Fruit fly (Drosophila melanogaster) whole organism, embryonic: ENCODE results near the gene kek6.

Experiments used
- Atf3 ChIP-seq: fragments of 200-800 bp; sonication (Bioruptor generic); optimal IDR thresholded peaks from 3 replicates; lab custom pipeline; 2016; ENCODE audit warnings: missing biosample characterization, missing genetic modification characterization
- BtbVII ChIP-seq: fragments of 200-800 bp; sonication (Bioruptor generic); optimal IDR thresholded peaks from 3 replicates; lab custom pipeline; 2017; ENCODE audit warnings: missing biosample characterization, mild to moderate bottlenecking, missing genetic modification characterization
- CG10654 ChIP-seq: fragments of 200-800 bp; sonication (Bioruptor generic); optimal IDR thresholded peaks from 2 replicates; lab custom pipeline; 2016; ENCODE audit warnings: missing biosample characterization, missing genetic modification characterization
- CG11398 ChIP-seq: fragments of 200-800 bp; sonication (Bioruptor generic); optimal IDR thresholded peaks from 2 replicates; lab custom pipeline; 2016; ENCODE audit warnings: missing biosample characterization, missing genetic modification characterization
- CG13424 ChIP-seq: fragments of 200-800 bp; sonication (Bioruptor generic); optimal IDR thresholded peaks from 2 replicates; lab custom pipeline; 2019; ENCODE audit warnings: missing biosample characterization, mild to moderate bottlenecking, missing genetic modification characterization, moderate library complexity
- CG13775 ChIP-seq: fragments of 200-800 bp; sonication (Bioruptor generic); optimal IDR thresholded peaks from 3 replicates; lab custom pipeline; 2017; ENCODE audit warnings: missing biosample characterization, mild to moderate bottlenecking, missing genetic modification characterization
- CG14965 ChIP-seq: fragments of 200-800 bp; sonication (Bioruptor generic); optimal IDR thresholded peaks from 2 replicates; lab custom pipeline; 2016; ENCODE audit warnings: missing biosample characterization, missing genetic modification characterization, borderline replicate concordance
- CG17385 ChIP-seq: fragments of 200-800 bp; sonication (Bioruptor generic); optimal IDR thresholded peaks from 3 replicates; lab custom pipeline; 2018; ENCODE audit warnings: missing biosample characterization, mild to moderate bottlenecking, missing genetic modification characterization
- CG17912 ChIP-seq: fragments of 200-800 bp; sonication (Bioruptor generic); optimal IDR thresholded peaks from 2 replicates; lab custom pipeline; 2018; ENCODE audit warnings: missing biosample characterization, mild to moderate bottlenecking, missing genetic modification characterization
- CG18764 ChIP-seq: fragments of 200-800 bp; sonication (Bioruptor generic); optimal IDR thresholded peaks from 3 replicates; lab custom pipeline; 2016; ENCODE audit warnings: missing biosample characterization, missing genetic modification characterization
- CG31224 ChIP-seq: fragments of 200-800 bp; sonication (Bioruptor generic); IDR thresholded peaks from 2 replicates; pipeline ENCODE4 v1.3.6; 2022; ENCODE audit warnings: missing biosample characterization, missing genetic modification characterization
- CG3847 ChIP-seq: fragments of 200-800 bp; sonication (Bioruptor generic); IDR thresholded peaks from 2 replicates; pipeline ENCODE4 v1.3.6; 2022; ENCODE audit warnings: missing biosample characterization, missing genetic modification characterization
- CG7963 ChIP-seq: fragments of 200-800 bp; sonication (Bioruptor generic); IDR thresholded peaks from 3 replicates; pipeline ENCODE4 v1.3.6; 2022; ENCODE audit warnings: missing biosample characterization, missing genetic modification characterization; ENCODE audit not compliant: partially characterized antibody
- CG8281 ChIP-seq: fragments of 200-800 bp; sonication (Bioruptor generic); optimal IDR thresholded peaks from 2 replicates; lab custom pipeline; 2018; ENCODE audit warnings: missing biosample characterization, mild to moderate bottlenecking, missing genetic modification characterization, moderate library complexity
- CG8765 ChIP-seq: fragments of 200-800 bp; sonication (Bioruptor generic); IDR thresholded peaks from 2 replicates; pipeline ENCODE4 v1.3.6; 2022; ENCODE audit warnings: missing biosample characterization, missing genetic modification characterization
- CG9215 ChIP-seq: fragments of 200-800 bp; sonication (Bioruptor generic); IDR thresholded peaks from 2 replicates; pipeline ENCODE4 v1.3.6; 2022; ENCODE audit warnings: missing biosample characterization, missing genetic modification characterization
- CG9817 ChIP-seq: fragments of 200-800 bp; sonication (Bioruptor generic); optimal IDR thresholded peaks from 2 replicates; lab custom pipeline; 2018; ENCODE audit warnings: missing biosample characterization, mild to moderate bottlenecking, missing genetic modification characterization, moderate library complexity
- Deaf1 ChIP-seq: fragments of 200-800 bp; optimal IDR thresholded peaks from 3 replicates; lab custom pipeline; 2019; ENCODE audit warnings: missing biosample characterization, mild to moderate bottlenecking, missing genetic modification characterization, moderate library complexity
- Elba2 ChIP-seq: fragments of 200-800 bp; sonication (Bioruptor generic); optimal IDR thresholded peaks from 3 replicates; lab custom pipeline; 2016; ENCODE audit warnings: missing biosample characterization, missing genetic modification characterization
- Ets65A ChIP-seq: fragments of 200-800 bp; sonication (Bioruptor generic); peaks from one replicate; lab custom pipeline; 2016; ENCODE audit warnings: missing biosample characterization, missing genetic modification characterization
- Lim3 ChIP-seq: fragments of 200-800 bp; sonication (Bioruptor generic); IDR thresholded peaks from 2 replicates; pipeline ENCODE4 v1.3.6; 2022; ENCODE audit warnings: missing biosample characterization, missing genetic modification characterization
- MESR4 ChIP-seq: fragments of 200-800 bp; sonication (Bioruptor generic); optimal IDR thresholded peaks from 2 replicates; lab custom pipeline; 2018; ENCODE audit warnings: missing biosample characterization, mild to moderate bottlenecking, missing genetic modification characterization, moderate library complexity
- Med ChIP-seq: fragments of 200-800 bp; sonication (Bioruptor generic); peaks from one replicate; lab custom pipeline; 2016; ENCODE audit warnings: missing biosample characterization, missing genetic modification characterization, mild to moderate bottlenecking, inconsistent platforms, moderate library complexity
- Optix ChIP-seq: fragments of 200-800 bp; sonication (Bioruptor generic); IDR thresholded peaks from 3 replicates; pipeline ENCODE4 v1.3.6; 2022; ENCODE audit warnings: missing biosample characterization, missing genetic modification characterization
- Rfx ChIP-seq: fragments of 200-800 bp; sonication (Bioruptor generic); IDR thresholded peaks from 2 replicates; pipeline ENCODE4 v1.3.6; 2022; ENCODE audit warnings: missing biosample characterization, missing genetic modification characterization
- Sox100B ChIP-seq: fragments of 200-800 bp; sonication (Bioruptor generic); optimal IDR thresholded peaks from 3 replicates; lab custom pipeline; 2018; ENCODE audit warnings: missing biosample characterization, mild to moderate bottlenecking, missing genetic modification characterization
- Sry-δ ChIP-seq: fragments of 200-800 bp; sonication (Bioruptor generic); optimal IDR thresholded peaks from 2 replicates; lab custom pipeline; 2016; ENCODE audit warnings: missing biosample characterization, missing genetic modification characterization
- Stat92E ChIP-seq, 3 experiments: fragments of >200 bp in 2 of 3; fragments of 200-800 bp in 1 of 3; sonication (Bioruptor generic) in 1 of 3; optimal IDR thresholded peaks; 2 replicates each; lab custom pipeline; 2017 to 2019; ENCODE audit warnings: missing biosample characterization in 3 of 3, missing genetic modification characterization in 3 of 3, mild to moderate bottlenecking in 1 of 3, moderate library complexity in 1 of 3
- Trl ChIP-seq, 3 experiments: fragments of >200 bp in 2 of 3; fragments of 200-800 bp in 1 of 3; sonication (Bioruptor generic) in 1 of 3; optimal IDR thresholded peaks; 2 replicates in 1 of 3; 3 replicates in 2 of 3; lab custom pipeline; 2016 to 2017; ENCODE audit warnings: missing biosample characterization in 1 of 3, missing genetic modification characterization in 1 of 3
- Usf ChIP-seq: fragments of 200-800 bp; sonication (Bioruptor generic); optimal IDR thresholded peaks from 2 replicates; lab custom pipeline; 2017; ENCODE audit warnings: missing genotype, missing biosample characterization, missing genetic modification characterization
- Xbp1 ChIP-seq: fragments of 200-800 bp; sonication (Bioruptor generic); optimal IDR thresholded peaks from 3 replicates; lab custom pipeline; 2016; ENCODE audit warnings: missing biosample characterization, mild to moderate bottlenecking, missing genetic modification characterization
- cg ChIP-seq: fragments of 200-800 bp; sonication (Bioruptor generic); optimal IDR thresholded peaks from 3 replicates; lab custom pipeline; 2019; ENCODE audit warnings: missing biosample characterization, mild to moderate bottlenecking, missing genetic modification characterization, moderate library complexity
- dan ChIP-seq: fragments of 200-800 bp; sonication (Bioruptor generic); IDR thresholded peaks from 2 replicates; pipeline ENCODE4 v1.3.6; 2022; ENCODE audit warnings: missing biosample characterization, missing genetic modification characterization
- esg ChIP-seq: fragments of 200-800 bp; sonication (Bioruptor generic); conservative IDR thresholded peaks from 2 replicates; pipeline ENCODE4 v1.3.6; 2022; ENCODE audit warnings: missing biosample characterization, missing genetic modification characterization
- ewg ChIP-seq: fragments of 200-800 bp; sonication (Bioruptor generic); optimal IDR thresholded peaks from 3 replicates; lab custom pipeline; 2017; ENCODE audit warnings: mild to moderate bottlenecking, missing biosample characterization, missing genetic modification reagents, missing genetic modification characterization
- hb ChIP-seq: fragments of 200-800 bp; sonication (Bioruptor generic); IDR thresholded peaks from 3 replicates; pipeline ENCODE4 v1.3.6; 2022; ENCODE audit warnings: missing biosample characterization, missing genetic modification characterization; ENCODE audit not compliant: partially characterized antibody
- ind ChIP-seq: fragments of 200-800 bp; sonication (Bioruptor generic); optimal IDR thresholded peaks from 3 replicates; lab custom pipeline; 2016; ENCODE audit warnings: missing biosample characterization, missing genetic modification characterization
- inv ChIP-seq: fragments of 200-800 bp; sonication (Bioruptor generic); IDR thresholded peaks from 2 replicates; pipeline ENCODE4 v1.3.6; 2022; ENCODE audit warnings: missing biosample characterization, missing genetic modification characterization; ENCODE audit not compliant: partially characterized antibody
- knrl ChIP-seq: fragments of 200-800 bp; sonication (Bioruptor generic); IDR thresholded peaks from 3 replicates; pipeline ENCODE4 v1.3.6; 2022; ENCODE audit warnings: missing biosample characterization, missing genetic modification characterization; ENCODE audit not compliant: partially characterized antibody
- lov ChIP-seq, 2 experiments: fragments of 200-800 bp in 1 of 2; fragments of >200 bp in 1 of 2; sonication (Bioruptor generic) in 1 of 2; IDR thresholded peaks in 1 of 2; optimal IDR thresholded peaks in 1 of 2; 2 replicates in 1 of 2; 3 replicates in 1 of 2; pipeline versions ENCODE4 v1.3.6 to Lab custom; 2017 to 2022; ENCODE audit warnings: missing biosample characterization in 1 of 2, missing genetic modification characterization in 1 of 2
- nerfin-1 ChIP-seq: fragments of 200-800 bp; sonication (Bioruptor generic); optimal IDR thresholded peaks from 3 replicates; lab custom pipeline; 2019; ENCODE audit warnings: missing biosample characterization, mild to moderate bottlenecking, missing genetic modification characterization, moderate library complexity
- org-1 ChIP-seq: fragments of 200-800 bp; sonication (Bioruptor generic); optimal IDR thresholded peaks from 2 replicates; lab custom pipeline; 2017; ENCODE audit warnings: missing biosample characterization, missing genetic modification characterization
- pros ChIP-seq: fragments of 200-800 bp; sonication (Bioruptor generic); optimal IDR thresholded peaks from 3 replicates; lab custom pipeline; 2019; ENCODE audit warnings: missing biosample characterization, mild to moderate bottlenecking, missing genetic modification characterization, moderate library complexity
- sd ChIP-seq: fragments of 200-800 bp; sonication (Bioruptor generic); optimal IDR thresholded peaks from 3 replicates; lab custom pipeline; 2018; ENCODE audit warnings: missing biosample characterization, mild to moderate bottlenecking, missing genetic modification characterization, moderate library complexity
- sim ChIP-seq: fragments of 200-800 bp; sonication (Bioruptor generic); IDR thresholded peaks from 2 replicates; pipeline ENCODE4 v1.3.6; 2022; ENCODE audit warnings: missing biosample characterization, missing genetic modification characterization
- tio ChIP-seq: fragments of 200-800 bp; sonication (Bioruptor generic); optimal IDR thresholded peaks from 2 replicates; lab custom pipeline; 2017; ENCODE audit warnings: missing biosample characterization, missing genetic modification characterization, inconsistent platforms
- yki ChIP-seq: fragments of >200 bp; optimal IDR thresholded peaks from 3 replicates; lab custom pipeline; 2018

Gene kek6

dm6 chr3R:31621814-31622213, at the start of gene kek6:
TSS of gene kek6 (plus strand) at chr3R:31622136.
- TF ChIP-seq Stat92E (GFP tag; optimal IDR thresholded peaks at IDR 0.05; lab: Kevin White, UChicago), result no peak
- TF ChIP-seq Trl (optimal IDR thresholded peaks at IDR 0.05; lab: Kevin White, UChicago), result peak; percentile 67 to 69
- TF ChIP-seq Trl (GFP tag; optimal IDR thresholded peaks at IDR 0.05; lab: Kevin White, UChicago), result no peak
- TF ChIP-seq knrl (GFP tag; lab: Robert Waterston, UW), result 0 out of 3 replicates have a peak, but pooled peaks have one; percentile 13
- TF ChIP-seq sd, result peak; percentile 53
- no peak for TF ChIP-seq dan (GFP tag; lab: Robert Waterston, UW)
- no peak for TF ChIP-seq CG13775 (GFP tag; lab: Kevin White, UChicago)
- peak; percentile 97 for TF ChIP-seq ewg (GFP tag; lab: Kevin White, UChicago)
- no peak for TF ChIP-seq CG9817 (tag; lab: Kevin White, UChicago)
- TF ChIP-seq Usf (GFP tag; lab: Kevin White, UChicago), result no peak
- no peak for TF ChIP-seq Sox100B (GFP tag; lab: Kevin White, UChicago)
- no peak for TF ChIP-seq Elba2 (GFP tag; lab: Kevin White, UChicago)
- no peak for TF ChIP-seq CG17912 (GFP tag; lab: Kevin White, UChicago)
- TF ChIP-seq pros (GFP tag; lab: Kevin White, UChicago), result no peak
- TF ChIP-seq BtbVII, result no peak
- TF ChIP-seq Deaf1 (tag; lab: Kevin White, UChicago), result peak; percentile 14
- no peak for TF ChIP-seq CG14965
- peak; percentile 49 for TF ChIP-seq cg (GFP tag; lab: Kevin White, UChicago)
- TF ChIP-seq CG31224, result no peak
- TF ChIP-seq Sry-δ (GFP tag; lab: Kevin White, UChicago), result no peak
- peak; percentile 46 for TF ChIP-seq yki (lab: Kevin White, UChicago)
- TF ChIP-seq org-1 (GFP tag; lab: Kevin White, UChicago), result no peak
- TF ChIP-seq nerfin-1 (tag; lab: Kevin White, UChicago), result peak; percentile 29
- TF ChIP-seq CG3847 (GFP tag; lab: Robert Waterston, UW), result 0 out of 2 replicates have a peak, but pooled peaks have one; percentile 11
- no peak for TF ChIP-seq CG13424 (tag; lab: Kevin White, UChicago)
- TF ChIP-seq inv (GFP tag; lab: Robert Waterston, UW), result no peak
- TF ChIP-seq hb, result 0 out of 3 replicates have a peak, but pooled peaks have one; percentile 13
- no peak for TF ChIP-seq CG8765 (GFP tag; lab: Robert Waterston, UW)
- TF ChIP-seq Optix (GFP tag; lab: Robert Waterston, UW), result no peak
- TF ChIP-seq lov (optimal IDR thresholded peaks at IDR 0.05; lab: Kevin White, UChicago), result no peak
- no peak for TF ChIP-seq lov (GFP tag; IDR thresholded peaks at IDR 0.05; lab: Robert Waterston, UW)

dm6 chr3R:31577351-31577750, 44.6 kb upstream of the kek6 start:
- TF ChIP-seq Atf3 (GFP tag; lab: Kevin White, UChicago) (no peak), Med (peak; percentile 49)

DNA sequence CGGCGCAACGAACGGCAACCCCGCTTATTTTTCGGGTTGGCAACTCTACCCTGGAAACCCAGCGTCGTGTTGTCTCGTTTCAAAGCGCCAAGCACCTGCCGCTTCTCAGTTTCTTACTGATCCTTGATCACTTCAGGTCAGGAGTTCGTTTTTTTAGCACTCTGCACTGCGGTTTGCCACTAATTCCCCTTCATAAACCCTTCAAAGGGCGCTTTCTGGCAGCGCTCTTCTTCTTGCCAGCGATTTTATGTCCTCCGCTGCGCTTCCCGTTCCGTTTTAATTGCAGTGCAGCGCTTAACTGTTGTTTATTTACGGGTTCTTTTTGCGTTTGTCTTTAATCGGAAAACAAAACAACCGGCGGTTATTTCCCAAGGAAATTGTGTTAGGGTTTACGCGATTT, 41.9 kb upstream of the kek6 start:
- peak; percentile 47 for TF ChIP-seq CG9215
- peak; percentile 83 for TF ChIP-seq CG17385 (GFP tag; lab: Kevin White, UChicago)
- no peak for TF ChIP-seq CG11398 (GFP tag; lab: Kevin White, UChicago)

DNA sequence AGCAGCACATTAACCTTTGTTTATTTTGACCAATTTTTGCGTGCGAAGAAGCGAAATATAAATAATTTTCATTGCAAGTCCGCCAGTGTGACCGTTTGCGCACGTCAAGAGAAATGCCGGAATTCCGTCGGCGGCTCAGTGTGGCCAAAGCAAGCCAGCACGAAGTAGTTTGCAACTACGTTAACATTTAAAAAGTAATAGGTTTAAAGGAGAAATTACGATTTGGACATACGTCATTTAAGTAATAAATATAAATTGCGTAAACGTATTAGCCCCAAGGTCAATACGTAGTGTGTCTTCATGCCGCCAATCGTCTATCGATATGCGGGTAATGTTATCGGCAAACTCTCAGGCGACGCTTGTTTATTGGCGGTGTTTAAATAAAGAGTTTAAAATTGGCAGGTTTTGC, 41.3 kb upstream of the kek6 start, which contains the start of the genes pygo and rod:
pygo (minus strand) TSS at position 114 of the 409 bp plus-strand sequence.
rod (plus strand) TSS at position 366 of the 409 bp plus-strand sequence.
- TF ChIP-seq Xbp1 (GFP tag; lab: Kevin White, UChicago) (peak; percentile 39), ind (GFP tag; lab: Kevin White, UChicago) (no peak), CG8281 (tag; lab: Kevin White, UChicago) (no peak), CG18764 (GFP tag; lab: Kevin White, UChicago) (no peak), MESR4 (GFP tag; lab: Kevin White, UChicago) (peak; percentile 69), Ets65A (GFP tag; lab: Kevin White, UChicago) (no peak), tio (no peak), CG7963 (GFP tag; lab: Robert Waterston, UW) (peak; percentile 58), CG10654 (GFP tag; lab: Kevin White, UChicago) (no peak), nerfin-1 (tag; lab: Kevin White, UChicago) (peak; percentile 60), sim (GFP tag; lab: Robert Waterston, UW) (no peak), Lim3 (GFP tag; lab: Robert Waterston, UW) (no peak), esg (GFP tag; lab: Robert Waterston, UW) (no peak), Rfx (GFP tag; lab: Robert Waterston, UW) (no peak)
